Fruit fly (Drosophila melanogaster): ENCODE measurements around the gene CG31111.
A peak's percentile ranks its signal among the peaks of the same experiment; 100 is the strongest.

The CG31111 gene

dm6 chr3R:25027281-25028219, 28.4 kb downstream of the CG31111 start (continued):
- TF ChIP-seq CG34376 (GFP tag; optimal IDR thresholded peaks at IDR 0.05) (peak; percentile 61), CG12744 (GFP tag; optimal IDR thresholded peaks at IDR 0.05) (no peak), trh (GFP tag; optimal IDR thresholded peaks at IDR 0.05) (no peak), toy (GFP tag; IDR thresholded peaks at IDR 0.05) (no peak), Elba2 (GFP tag; optimal IDR thresholded peaks at IDR 0.05) (no peak), pho (GFP tag; optimal IDR thresholded peaks at IDR 0.05) (peak; percentile 44), Xbp1 (GFP tag; optimal IDR thresholded peaks at IDR 0.05) (no peak), zen (tag; optimal IDR thresholded peaks at IDR 0.05) (no peak), lov (optimal IDR thresholded peaks at IDR 0.05) (no peak), lov (GFP tag; IDR thresholded peaks at IDR 0.05) (no peak), D19A (tag; optimal IDR thresholded peaks at IDR 0.05) (no peak), fd3F (GFP tag; optimal IDR thresholded peaks at IDR 0.05) (peak; percentile 24), cato (GFP tag; optimal IDR thresholded peaks at IDR 0.05; ENCODE audit: borderline replicate concordance) (no peak), phol (tag; optimal IDR thresholded peaks at IDR 0.05) (peak; percentile 23), Aef1 (GFP tag; IDR thresholded peaks at IDR 0.05) (no peak), mam (GFP tag; optimal IDR thresholded peaks at IDR 0.05) (peak; percentile 65), CG11093 (GFP tag; IDR thresholded peaks at IDR 0.05) (no peak), inv (GFP tag; IDR thresholded peaks at IDR 0.05; ENCODE audit: partially characterized antibody) (no peak), Ptx1 (GFP tag; IDR thresholded peaks at IDR 0.05) (no peak), CG3281 (GFP tag; optimal IDR thresholded peaks at IDR 0.05) (peak; percentile 72), zfh2 (GFP tag; optimal IDR thresholded peaks at IDR 0.05) (peak; percentile 10), pfk (GFP tag; optimal IDR thresholded peaks at IDR 0.05) (peak; percentile 10), repo (GFP tag; optimal IDR thresholded peaks at IDR 0.05) (no peak), CG8290 (GFP tag; optimal IDR thresholded peaks at IDR 0.05) (no peak), CG8290 (tag; optimal IDR thresholded peaks at IDR 0.05) (no peak), bsh (GFP tag; optimal IDR thresholded peaks at IDR 0.05) (no peak), CG2889 (GFP tag; IDR thresholded peaks at IDR 0.05) (no peak), sd (tag; optimal IDR thresholded peaks at IDR 0.05) (peak; percentile 72), Ada2b (GFP tag; IDR thresholded peaks at IDR 0.05) (no peak), H2.0 (GFP tag; IDR thresholded peaks at IDR 0.05) (no peak), scrt (GFP tag; optimal IDR thresholded peaks at IDR 0.05) (no peak), vvl (GFP tag; IDR thresholded peaks at IDR 0.05) (no peak), Eip74EF (GFP tag; optimal IDR thresholded peaks at IDR 0.05) (no peak), lab (GFP tag; optimal IDR thresholded peaks at IDR 0.05) (no peak), stwl (tag; optimal IDR thresholded peaks at IDR 0.05) (no peak), CG18011 (GFP tag; optimal IDR thresholded peaks at IDR 0.05) (peak; percentile 12), CG6791 (GFP tag; IDR thresholded peaks at IDR 0.05; ENCODE audit: partially characterized antibody) (no peak), CG8359 (GFP tag; optimal IDR thresholded peaks at IDR 0.05; ENCODE audit: borderline replicate concordance) (no peak), Taf1 (GFP tag; IDR thresholded peaks at IDR 0.05) (no peak), CG8281 (tag; optimal IDR thresholded peaks at IDR 0.05) (no peak), CG10959 (GFP tag; IDR thresholded peaks at IDR 0.05) (no peak), psq (GFP tag; optimal IDR thresholded peaks at IDR 0.05) (no peak), CTCF (GFP tag; optimal IDR thresholded peaks at IDR 0.05) (no peak), slou (GFP tag; optimal IDR thresholded peaks at IDR 0.05) (no peak), hth (optimal IDR thresholded peaks at IDR 0.05) (no peak), CG42726 (GFP tag; IDR thresholded peaks at IDR 0.05; ENCODE audit: partially characterized antibody) (no peak), CG14860 (GFP tag; IDR thresholded peaks at IDR 0.05; ENCODE audit: partially characterized antibody) (no peak), CG7745 (tag; optimal IDR thresholded peaks at IDR 0.05) (no peak), CG9876 (GFP tag; optimal IDR thresholded peaks at IDR 0.05) (no peak), luna (GFP tag; optimal IDR thresholded peaks at IDR 0.05) (no peak)
